Fruit fly (Drosophila melanogaster) whole organism, embryonic: Measurements from ENCODE around the gene CG32344.
A peak's percentile ranks its signal among the peaks of the same experiment; 100 is the strongest.

ENCODE experiments used
- B-H2 ChIP-seq: fragments of 200-800 bp; sonication (Bioruptor generic); optimal IDR thresholded peaks from 2 replicates; lab custom pipeline; 2018; ENCODE audit warnings: missing biosample characterization, mild to moderate bottlenecking, missing genetic modification characterization
- CG1024 ChIP-seq: fragments of 200-800 bp; sonication (Bioruptor generic); IDR thresholded peaks from 2 replicates; pipeline ENCODE4 v1.3.6; 2022; ENCODE audit warnings: missing biosample characterization, missing genetic modification characterization
- CG10274 ChIP-seq: fragments of 200-800 bp; sonication (Bioruptor generic); optimal IDR thresholded peaks from 3 replicates; lab custom pipeline; 2017; ENCODE audit warnings: missing biosample characterization, mild to moderate bottlenecking, missing genetic modification characterization
- CG10366 ChIP-seq: fragments of 200-800 bp; sonication (Bioruptor generic); IDR thresholded peaks from 2 replicates; pipeline ENCODE4 v1.3.6; 2022; ENCODE audit warnings: missing biosample characterization, missing genetic modification characterization
- CG11560 ChIP-seq: fragments of 200-800 bp; sonication (Bioruptor generic); IDR thresholded peaks from 3 replicates; pipeline ENCODE4 v1.3.6; 2022; ENCODE audit warnings: missing biosample characterization, missing genetic modification characterization
- CG12236 ChIP-seq: fragments of 200-800 bp; sonication (Bioruptor generic); optimal IDR thresholded peaks from 2 replicates; lab custom pipeline; 2016; ENCODE audit warnings: missing biosample characterization, missing genetic modification characterization
- CG1647 ChIP-seq: fragments of 200-800 bp; sonication (Bioruptor generic); optimal IDR thresholded peaks from 3 replicates; lab custom pipeline; 2016; ENCODE audit warnings: missing biosample characterization, missing genetic modification characterization
- CG17829 ChIP-seq: fragments of 200-800 bp; optimal IDR thresholded peaks from 2 replicates; lab custom pipeline; 2019; ENCODE audit warnings: missing biosample characterization, mild to moderate bottlenecking, missing genetic modification characterization, moderate library complexity
- CG18011 ChIP-seq: fragments of 200-800 bp; sonication (Bioruptor generic); optimal IDR thresholded peaks from 2 replicates; lab custom pipeline; 2017; ENCODE audit warnings: missing biosample characterization, missing genetic modification characterization, mild to moderate bottlenecking, moderate library complexity, missing genotype
- CG30431 ChIP-seq: fragments of 200-800 bp; sonication (Bioruptor generic); optimal IDR thresholded peaks from 2 replicates; lab custom pipeline; 2017; ENCODE audit warnings: missing biosample characterization, missing genetic modification characterization
- CG33557 ChIP-seq: fragments of 200-800 bp; sonication (Bioruptor generic); optimal IDR thresholded peaks from 2 replicates; lab custom pipeline; 2019; ENCODE audit warnings: missing biosample characterization, mild to moderate bottlenecking, missing genetic modification characterization, moderate library complexity
- CG34376 ChIP-seq: fragments of 200-800 bp; sonication (Bioruptor generic); optimal IDR thresholded peaks from 2 replicates; lab custom pipeline; 2018; ENCODE audit warnings: missing biosample characterization, mild to moderate bottlenecking, missing genetic modification characterization
- CG4854 ChIP-seq: fragments of 200-800 bp; sonication (Bioruptor generic); optimal IDR thresholded peaks from 2 replicates; lab custom pipeline; 2016; ENCODE audit warnings: missing biosample characterization, missing genetic modification characterization, inconsistent platforms
- CG6272 ChIP-seq: fragments of 200-800 bp; sonication (Bioruptor generic); IDR thresholded peaks from 2 replicates; pipeline ENCODE4 v1.3.6; 2022; ENCODE audit warnings: missing biosample characterization, missing genetic modification characterization
- CG6813 ChIP-seq: fragments of 200-800 bp; sonication (Bioruptor generic); optimal IDR thresholded peaks from 2 replicates; lab custom pipeline; 2017; ENCODE audit warnings: missing biosample characterization, missing genetic modification characterization, mild to moderate bottlenecking, moderate library complexity, missing genetic modification reagents
- CG8290 ChIP-seq, 3 experiments: fragments of 200-800 bp; sonication (Bioruptor generic); optimal IDR thresholded peaks; 2 replicates each; lab custom pipeline; 2016 to 2019; ENCODE audit warnings: missing biosample characterization in 3 of 3, missing genetic modification characterization in 3 of 3, mild to moderate bottlenecking in 2 of 3, moderate library complexity in 1 of 3
- CG8359 ChIP-seq: fragments of 200-800 bp; sonication (Bioruptor generic); optimal IDR thresholded peaks from 2 replicates; lab custom pipeline; 2017; ENCODE audit warnings: missing biosample characterization, mild to moderate bottlenecking, missing genetic modification characterization, borderline replicate concordance
- CTCF ChIP-seq: fragments of 200-800 bp; sonication (Bioruptor generic); optimal IDR thresholded peaks from 2 replicates; lab custom pipeline; 2017; ENCODE audit warnings: missing biosample characterization, mild to moderate bottlenecking, missing genetic modification characterization, moderate library complexity
- Chrac-16 ChIP-seq: fragments of 200-800 bp; sonication (Bioruptor generic); optimal IDR thresholded peaks from 3 replicates; lab custom pipeline; 2016; ENCODE audit warnings: missing biosample characterization, missing genetic modification characterization
- Dad ChIP-seq: fragments of 200-800 bp; sonication (Bioruptor generic); optimal IDR thresholded peaks from 3 replicates; lab custom pipeline; 2016; ENCODE audit warnings: missing biosample characterization, missing genetic modification characterization
- Gsc ChIP-seq: fragments of 200-800 bp; sonication (Bioruptor generic); IDR thresholded peaks from 2 replicates; pipeline ENCODE4 v1.3.6; 2022; ENCODE audit warnings: missing biosample characterization, missing genetic modification characterization
- HLH4C ChIP-seq: fragments of 200-800 bp; sonication (Bioruptor generic); IDR thresholded peaks from 3 replicates; pipeline ENCODE4 v1.3.6; 2022; ENCODE audit warnings: missing biosample characterization, missing genetic modification characterization; ENCODE audit not compliant: partially characterized antibody
- Lpt ChIP-seq: fragments of >200 bp; optimal IDR thresholded peaks from 2 replicates; lab custom pipeline; 2018; ENCODE audit warnings: missing biosample characterization, missing genetic modification characterization
- Mad ChIP-seq: fragments of 200-800 bp; sonication (Bioruptor generic); optimal IDR thresholded peaks from 2 replicates; lab custom pipeline; 2016; ENCODE audit warnings: missing biosample characterization, missing genetic modification characterization
- Mrtf ChIP-seq: fragments of 200-800 bp; sonication (Bioruptor generic); IDR thresholded peaks from 3 replicates; pipeline ENCODE4 v1.3.6; 2022; ENCODE audit warnings: missing biosample characterization, missing genetic modification characterization
- Poxn ChIP-seq: fragments of 200-800 bp; sonication (Bioruptor generic); IDR thresholded peaks from 2 replicates; pipeline ENCODE4 v1.3.6; 2022; ENCODE audit warnings: missing biosample characterization, missing genetic modification characterization
- Ptx1 ChIP-seq: fragments of 200-800 bp; sonication (Bioruptor generic); IDR thresholded peaks from 2 replicates; pipeline ENCODE4 v1.3.6; 2022; ENCODE audit warnings: missing biosample characterization, missing genetic modification characterization
- Rfx ChIP-seq: fragments of 200-800 bp; sonication (Bioruptor generic); IDR thresholded peaks from 2 replicates; pipeline ENCODE4 v1.3.6; 2022; ENCODE audit warnings: missing biosample characterization, missing genetic modification characterization
- Sox102F ChIP-seq: fragments of 200-800 bp; sonication (Bioruptor generic); optimal IDR thresholded peaks from 2 replicates; lab custom pipeline; 2018; ENCODE audit warnings: missing biosample characterization, mild to moderate bottlenecking, missing genetic modification characterization, moderate library complexity
- Stat92E ChIP-seq, 3 experiments: fragments of >200 bp in 2 of 3; fragments of 200-800 bp in 1 of 3; sonication (Bioruptor generic) in 1 of 3; optimal IDR thresholded peaks; 2 replicates each; lab custom pipeline; 2017 to 2019; ENCODE audit warnings: missing biosample characterization in 3 of 3, missing genetic modification characterization in 3 of 3, mild to moderate bottlenecking in 1 of 3, moderate library complexity in 1 of 3
- az2 ChIP-seq: fragments of 200-800 bp; sonication (Bioruptor generic); optimal IDR thresholded peaks from 3 replicates; lab custom pipeline; 2016; ENCODE audit warnings: missing biosample characterization, missing genetic modification characterization
- bab2 ChIP-seq: fragments of 200-800 bp; sonication (Bioruptor generic); optimal IDR thresholded peaks from 2 replicates; lab custom pipeline; 2016; ENCODE audit warnings: missing biosample characterization, missing genetic modification characterization
- bbx ChIP-seq: fragments of 200-800 bp; sonication (Bioruptor generic); IDR thresholded peaks from 2 replicates; pipeline ENCODE4 v1.3.6; 2022; ENCODE audit warnings: missing biosample characterization, missing genetic modification characterization; ENCODE audit not compliant: partially characterized antibody
- cas ChIP-seq: fragments of 200-800 bp; sonication (Bioruptor generic); IDR thresholded peaks from 2 replicates; pipeline ENCODE4 v1.3.6; 2022; ENCODE audit warnings: missing biosample characterization, missing genetic modification characterization
- chinmo ChIP-seq: fragments of 200-800 bp; sonication (Bioruptor generic); IDR thresholded peaks from 4 replicates; pipeline ENCODE4 v1.3.6; 2022; ENCODE audit warnings: missing biosample characterization, missing genetic modification characterization; ENCODE audit not compliant: partially characterized antibody
- dmrt11E ChIP-seq: fragments of 200-800 bp; sonication (Bioruptor generic); optimal IDR thresholded peaks from 3 replicates; lab custom pipeline; 2018; ENCODE audit warnings: missing biosample characterization, mild to moderate bottlenecking, missing genetic modification characterization, moderate library complexity
- fu2 ChIP-seq: fragments of 200-800 bp; sonication (Bioruptor generic); optimal IDR thresholded peaks from 2 replicates; lab custom pipeline; 2016; ENCODE audit warnings: missing biosample characterization, missing genetic modification characterization
- gcm2 ChIP-seq: fragments of 200-800 bp; sonication (Bioruptor generic); optimal IDR thresholded peaks from 2 replicates; lab custom pipeline; 2016; ENCODE audit warnings: missing biosample characterization, missing genetic modification characterization
- hbn ChIP-seq: fragments of 200-800 bp; sonication (Bioruptor generic); IDR thresholded peaks from 2 replicates; pipeline ENCODE4 v1.3.6; 2022; ENCODE audit warnings: missing biosample characterization, missing genetic modification characterization; ENCODE audit not compliant: partially characterized antibody
- her ChIP-seq: fragments of 200-800 bp; sonication (Bioruptor generic); optimal IDR thresholded peaks from 2 replicates; lab custom pipeline; 2016; ENCODE audit warnings: missing biosample characterization, missing genetic modification characterization
- mirr ChIP-seq: fragments of 200-800 bp; sonication (Bioruptor generic); optimal IDR thresholded peaks from 3 replicates; lab custom pipeline; 2018; ENCODE audit warnings: missing biosample characterization, mild to moderate bottlenecking, missing genetic modification characterization
- pum ChIP-seq: fragments of 200-800 bp; sonication (Bioruptor generic); optimal IDR thresholded peaks from 2 replicates; lab custom pipeline; 2016; ENCODE audit warnings: missing biosample characterization, missing genetic modification characterization
- ro ChIP-seq: fragments of 200-800 bp; sonication (Bioruptor generic); IDR thresholded peaks from 2 replicates; pipeline ENCODE4 v1.3.6; 2022; ENCODE audit warnings: missing biosample characterization, missing genetic modification characterization
- salm ChIP-seq: fragments of 200-800 bp; sonication (Bioruptor generic); optimal IDR thresholded peaks from 2 replicates; lab custom pipeline; 2018; ENCODE audit warnings: missing biosample characterization, mild to moderate bottlenecking, missing genetic modification characterization
- shn ChIP-seq: fragments of 200-800 bp; sonication (Bioruptor generic); optimal IDR thresholded peaks from 3 replicates; lab custom pipeline; 2016; ENCODE audit warnings: missing biosample characterization, missing genetic modification characterization
- slbo ChIP-seq: fragments of 200-800 bp; sonication (Bioruptor generic); IDR thresholded peaks from 2 replicates; pipeline ENCODE4 v1.3.6; 2022; ENCODE audit warnings: missing biosample characterization, missing genetic modification characterization
- slp2 ChIP-seq: fragments of 200-800 bp; sonication (Bioruptor generic); optimal IDR thresholded peaks from 2 replicates; lab custom pipeline; 2016; ENCODE audit warnings: missing biosample characterization, missing genetic modification characterization
- so ChIP-seq: fragments of 200-800 bp; sonication (Bioruptor generic); IDR thresholded peaks from 3 replicates; pipeline ENCODE4 v1.3.6; 2022; ENCODE audit warnings: missing biosample characterization, missing genetic modification characterization
- stwl ChIP-seq: fragments of 200-800 bp; sonication (Bioruptor generic); optimal IDR thresholded peaks from 3 replicates; lab custom pipeline; 2018; ENCODE audit warnings: missing biosample characterization, mild to moderate bottlenecking, missing genetic modification characterization, moderate library complexity
- ttk ChIP-seq: fragments of 200-800 bp; sonication (Bioruptor generic); IDR thresholded peaks from 2 replicates; pipeline ENCODE4 v2.1.2; 2022; ENCODE audit warnings: missing biosample characterization, missing genetic modification characterization
- yki ChIP-seq: fragments of >200 bp; optimal IDR thresholded peaks from 3 replicates; lab custom pipeline; 2018

Gene CG32344

dm6 chr3L:350651-351228 is 26.2 kb upstream of the CG32344 start (continued):
- no peak for TF ChIP-seq CG12236 (GFP tag; lab: Kevin White, UChicago)
- TF ChIP-seq CG17829 (tag; lab: Kevin White, UChicago) = peak; percentile 75
- TF ChIP-seq Chrac-16 (GFP tag; lab: Kevin White, UChicago) = peak; percentile 59
- TF ChIP-seq CG30431 = no peak
- no peak for TF ChIP-seq her (GFP tag; lab: Kevin White, UChicago)
- no peak for TF ChIP-seq Poxn
- no peak for TF ChIP-seq chinmo (GFP tag; lab: Robert Waterston, UW)
- TF ChIP-seq Lpt (GFP tag; lab: Kevin White, UChicago) = no peak
- peak in 1 of 3 experiments; percentile 23 for TF ChIP-seq Stat92E (GFP tag; optimal IDR thresholded peaks at IDR 0.05; lab: Kevin White, UChicago)
- peak; percentile 85 for TF ChIP-seq slbo (GFP tag; lab: Robert Waterston, UW)
- TF ChIP-seq salm (tag; lab: Kevin White, UChicago) = no peak
- 0 out of 3 replicates have a peak, but pooled peaks have one; percentile 49 for TF ChIP-seq CG11560 (tag; lab: Robert Waterston, UW)
- TF ChIP-seq bbx (GFP tag; lab: Robert Waterston, UW) = no peak
- TF ChIP-seq CG8290 (GFP tag; optimal IDR thresholded peaks at IDR 0.05; lab: Kevin White, UChicago) = no peak
- no peak for TF ChIP-seq CG8290 (tag; optimal IDR thresholded peaks at IDR 0.05; lab: Kevin White, UChicago)
- peak; percentile 70 for TF ChIP-seq cas (GFP tag; lab: Robert Waterston, UW)
- peak; percentile 8 for TF ChIP-seq mirr (GFP tag; lab: Kevin White, UChicago)
- TF ChIP-seq slp2 = peak; percentile 55
- TF ChIP-seq gcm2 (GFP tag; lab: Kevin White, UChicago) = no peak
- TF ChIP-seq ro (GFP tag; lab: Robert Waterston, UW) = peak; percentile 38
- no peak for TF ChIP-seq CG4854
- peak; percentile 75 for TF ChIP-seq bab2 (GFP tag; lab: Kevin White, UChicago)
- no peak for TF ChIP-seq HLH4C (GFP tag; lab: Robert Waterston, UW)
- TF ChIP-seq CG1024 (GFP tag; lab: Robert Waterston, UW) = peak; percentile 74
- no peak for TF ChIP-seq fu2 (GFP tag; lab: Kevin White, UChicago)
- TF ChIP-seq yki (lab: Kevin White, UChicago) = no peak
- TF ChIP-seq CTCF (GFP tag; lab: Kevin White, UChicago) = no peak
- no peak for TF ChIP-seq CG10274 (GFP tag; lab: Kevin White, UChicago)
- no peak for TF ChIP-seq stwl (tag; lab: Kevin White, UChicago)
- TF ChIP-seq CG33557 (GFP tag; lab: Kevin White, UChicago) = no peak
- no peak for TF ChIP-seq CG34376 (GFP tag; lab: Kevin White, UChicago)
- TF ChIP-seq CG6272 (GFP tag; lab: Robert Waterston, UW) = peak; percentile 69
- TF ChIP-seq CG1647 (GFP tag; lab: Kevin White, UChicago) = peak; percentile 59
- TF ChIP-seq ttk (GFP tag; lab: Robert Waterston, UW) = peak; percentile 88
- TF ChIP-seq CG8359 (GFP tag; lab: Kevin White, UChicago) = no peak
- peak; percentile 29 for TF ChIP-seq dmrt11E
- TF ChIP-seq Rfx (GFP tag; lab: Robert Waterston, UW) = peak; percentile 86
- TF ChIP-seq Sox102F = peak; percentile 80
- no peak for TF ChIP-seq CG18011 (GFP tag; lab: Kevin White, UChicago)
- peak; percentile 69 for TF ChIP-seq Mrtf
- TF ChIP-seq Ptx1 (GFP tag; lab: Robert Waterston, UW) = peak; percentile 91
- TF ChIP-seq so (GFP tag; lab: Robert Waterston, UW) = peak; percentile 69; the same call in 1 of the 3 replicates
- no peak for TF ChIP-seq CG6813 (GFP tag; lab: Kevin White, UChicago)
- TF ChIP-seq Mad (GFP tag; lab: Kevin White, UChicago) = no peak
- no peak for TF ChIP-seq shn (GFP tag; lab: Kevin White, UChicago)
- TF ChIP-seq hbn (GFP tag; lab: Robert Waterston, UW) = no peak
- peak; percentile 52 for TF ChIP-seq Dad
- TF ChIP-seq pum (GFP tag; lab: Kevin White, UChicago) = no peak
- TF ChIP-seq Gsc (GFP tag; lab: Robert Waterston, UW) = no peak
- TF ChIP-seq az2 (GFP tag; lab: Kevin White, UChicago) = peak; percentile 70
- no peak for TF ChIP-seq B-H2
- peak; percentile 65 for TF ChIP-seq CG10366 (GFP tag; lab: Robert Waterston, UW)
